Worm (Caenorhabditis elegans) whole organism, young adult: ENCODE results near the gene srd-47.

Source experiments
- B0261.1 ChIP-seq: sonication (generic microtip); optimal IDR thresholded peaks from 2 replicates; lab custom pipeline; 2016; ENCODE audit warnings: mild to moderate bottlenecking, missing genetic modification characterization, moderate library complexity, missing compliant biosample characterization
- B0336.3 ChIP-seq: fragments of 200-800 bp; sonication (Bioruptor generic); IDR thresholded peaks from 2 replicates; pipeline ENCODE4 v1.3.6; 2022; ENCODE audit warnings: missing genetic modification characterization, missing compliant biosample characterization
- C17E4.6 ChIP-seq: fragments of 200-800 bp; sonication (Bioruptor generic); IDR thresholded peaks from 2 replicates; pipeline ENCODE4 v1.3.6; 2022; ENCODE audit warnings: missing genetic modification reagents, missing genetic modification characterization, missing compliant biosample characterization
- F22D6.2 ChIP-seq: sonication (generic microtip); optimal IDR thresholded peaks from 2 replicates; lab custom pipeline; 2016; ENCODE audit warnings: mild to moderate bottlenecking, missing genetic modification characterization, missing compliant biosample characterization
- F37B4.10 ChIP-seq: fragments of 200-800 bp; sonication (Bioruptor generic); IDR thresholded peaks from 2 replicates; pipeline ENCODE4 v1.3.6; 2022; ENCODE audit warnings: missing genetic modification characterization, missing compliant biosample characterization
- F52B5.7 ChIP-seq: sonication (generic microtip); optimal IDR thresholded peaks from 2 replicates; lab custom pipeline; 2016; ENCODE audit warnings: mild to moderate bottlenecking, missing genetic modification characterization, missing compliant biosample characterization
- K12H6.12 ChIP-seq: fragments of 200-800 bp; sonication (Bioruptor generic); optimal IDR thresholded peaks from 2 replicates; lab custom pipeline; 2018; ENCODE audit warnings: mild to moderate bottlenecking, missing genetic modification characterization, missing compliant biosample characterization
- ZK185.1 ChIP-seq: sonication (generic microtip); optimal IDR thresholded peaks from 2 replicates; lab custom pipeline; 2016; ENCODE audit warnings: mild to moderate bottlenecking, missing genetic modification characterization, missing compliant biosample characterization; ENCODE audit not compliant: poor library complexity, severe bottlenecking
- atf-7 ChIP-seq: sonication (generic microtip); optimal IDR thresholded peaks from 2 replicates; lab custom pipeline; 2017; ENCODE audit warnings: mild to moderate bottlenecking, missing genetic modification characterization, missing compliant biosample characterization
- athp-1 ChIP-seq: sonication (generic microtip); optimal IDR thresholded peaks from 2 replicates; lab custom pipeline; 2017; ENCODE audit warnings: mild to moderate bottlenecking, missing genetic modification characterization, missing compliant biosample characterization
- attf-6 ChIP-seq: fragments of 200-800 bp; sonication (Bioruptor generic); IDR thresholded peaks from 2 replicates; pipeline ENCODE4 v1.3.6; 2022; ENCODE audit warnings: missing genetic modification reagents, missing genetic modification characterization, missing compliant biosample characterization
- cebp-2 ChIP-seq: fragments of 200-800 bp; sonication (Bioruptor generic); IDR thresholded peaks from 2 replicates; pipeline ENCODE4 v1.3.6; 2022; ENCODE audit warnings: missing genetic modification characterization, missing compliant biosample characterization
- die-1 ChIP-seq: sonication (generic microtip); optimal IDR thresholded peaks from 2 replicates; lab custom pipeline; 2016; ENCODE audit warnings: missing genotype, mild to moderate bottlenecking, missing genetic modification characterization, missing compliant biosample characterization
- dpff-1 ChIP-seq: sonication (generic microtip); optimal IDR thresholded peaks from 2 replicates; lab custom pipeline; 2017; ENCODE audit warnings: mild to moderate bottlenecking, missing genetic modification characterization, missing compliant biosample characterization
- dpl-1 ChIP-seq: fragments of 150-350 bp; optimal IDR thresholded peaks from 2 replicates; lab custom pipeline; 2014; ENCODE audit warnings: missing biosample characterization, missing genetic modification reagents, missing genetic modification characterization
- hlh-26 ChIP-seq: fragments of 200-800 bp; sonication (Bioruptor generic); conservative IDR thresholded peaks from 2 replicates; pipeline ENCODE4 v1.3.6; 2022; ENCODE audit warnings: missing genetic modification reagents, missing genetic modification characterization, missing compliant biosample characterization
- let-607 ChIP-seq, 2 experiments: fragments of 200-800 bp in 1 of 2; sonication (Bioruptor generic) in 1 of 2; sonication (generic microtip) in 1 of 2; optimal IDR thresholded peaks; 2 replicates each; lab custom pipeline; 2016 to 2018; ENCODE audit warnings: mild to moderate bottlenecking in 2 of 2, missing compliant biosample characterization in 2 of 2, missing genetic modification characterization in 2 of 2, moderate library complexity in 2 of 2, missing genotype in 1 of 2
- lin-35 ChIP-seq, 3 experiments: fragments of 150-350 bp in 2 of 3; sonication (generic microtip) in 1 of 3; optimal IDR thresholded peaks; 2 replicates each; lab custom pipeline; 2014 to 2018; ENCODE audit warnings: missing biosample characterization in 3 of 3, missing genetic modification characterization in 3 of 3, missing genetic modification reagents in 3 of 3
- lin-54 ChIP-seq: fragments of 200-800 bp; sonication (Bioruptor generic); optimal IDR thresholded peaks from 2 replicates; lab custom pipeline; 2018; ENCODE audit warnings: mild to moderate bottlenecking, missing genetic modification characterization, missing compliant biosample characterization
- lir-1 ChIP-seq: fragments of 200-800 bp; sonication (Bioruptor generic); conservative IDR thresholded peaks from 2 replicates; pipeline ENCODE4 v1.3.6; 2022; ENCODE audit warnings: missing genetic modification reagents, missing genetic modification characterization, missing compliant biosample characterization
- lsl-1 ChIP-seq: fragments of 200-800 bp; sonication (Bioruptor generic); optimal IDR thresholded peaks from 2 replicates; lab custom pipeline; 2018; ENCODE audit warnings: mild to moderate bottlenecking, missing genetic modification characterization, moderate library complexity, missing compliant biosample characterization
- madf-10 ChIP-seq: sonication (generic microtip); optimal IDR thresholded peaks from 2 replicates; lab custom pipeline; 2016; ENCODE audit warnings: mild to moderate bottlenecking, missing genetic modification characterization, missing compliant biosample characterization
- madf-6 ChIP-seq: fragments of 200-800 bp; sonication (Bioruptor generic); IDR thresholded peaks from 2 replicates; pipeline ENCODE4 v1.3.6; 2022; ENCODE audit warnings: missing genetic modification reagents, missing genetic modification characterization, missing compliant biosample characterization
- madf-8 ChIP-seq: fragments of 200-800 bp; sonication (Bioruptor generic); conservative IDR thresholded peaks from 2 replicates; pipeline ENCODE4 v1.3.6; 2022; ENCODE audit warnings: missing genetic modification reagents, missing genetic modification characterization, missing compliant biosample characterization
- mel-28 ChIP-seq: sonication (generic microtip); optimal IDR thresholded peaks from 2 replicates; lab custom pipeline; 2016; ENCODE audit warnings: borderline replicate concordance, mild to moderate bottlenecking, missing genetic modification characterization, missing compliant biosample characterization
- mxl-1 ChIP-seq: sonication (generic microtip); optimal IDR thresholded peaks from 2 replicates; lab custom pipeline; 2016; ENCODE audit warnings: missing genetic modification characterization, missing compliant biosample characterization
- nfya-1 ChIP-seq: sonication (generic microtip); optimal IDR thresholded peaks from 2 replicates; lab custom pipeline; 2017; ENCODE audit warnings: antibody characterized with exemption, missing compliant biosample characterization, missing genetic modification characterization, borderline replicate concordance; ENCODE audit not compliant: insufficient read depth
- nfyb-1 ChIP-seq: fragments of 200-800 bp; sonication (Bioruptor generic); IDR thresholded peaks from 2 replicates; pipeline ENCODE4 v1.3.6; 2022; ENCODE audit warnings: missing genetic modification reagents, missing genetic modification characterization, missing compliant biosample characterization
- nhr-80 ChIP-seq: sonication (generic microtip); optimal IDR thresholded peaks from 2 replicates; lab custom pipeline; 2016; ENCODE audit warnings: missing genetic modification characterization, missing compliant biosample characterization
- rpc-1 ChIP-seq, 2 experiments: fragments of 150-350 bp in 1 of 2; sonication (generic microtip) in 1 of 2; optimal IDR thresholded peaks; 2 replicates each; lab custom pipeline; 2014 to 2018; ENCODE audit warnings: missing biosample characterization in 1 of 2, missing genetic modification characterization in 1 of 2, missing genetic modification reagents in 1 of 2, missing genotype in 1 of 2
- snpc-1.1 ChIP-seq: sonication (generic microtip); optimal IDR thresholded peaks from 2 replicates; lab custom pipeline; 2017; ENCODE audit warnings: missing genetic modification characterization, mild to moderate bottlenecking, missing compliant biosample characterization, antibody characterized with exemption, moderate library complexity, missing genotype, missing genetic modification reagents; ENCODE audit not compliant: insufficient read depth
- snpc-3.4 ChIP-seq: sonication (generic microtip); optimal IDR thresholded peaks from 2 replicates; lab custom pipeline; 2017; ENCODE audit warnings: missing genetic modification characterization, mild to moderate bottlenecking, missing compliant biosample characterization, antibody characterized with exemption, moderate library complexity, missing genotype, missing genetic modification reagents
- snpc-4 ChIP-seq, 5 experiments: fragments of 150-350 bp in 1 of 5; sonication (generic microtip) in 4 of 5; optimal IDR thresholded peaks; 2 replicates each; lab custom pipeline; 2014 to 2018; ENCODE audit warnings: missing genetic modification characterization in 5 of 5, missing biosample characterization in 3 of 5, antibody characterized with exemption in 2 of 5, mild to moderate bottlenecking in 2 of 5, missing compliant biosample characterization in 2 of 5, missing genotype in 2 of 5, moderate library complexity in 2 of 5, missing genetic modification reagents in 1 of 5
- sptf-2 ChIP-seq: fragments of 200-800 bp; sonication (Bioruptor generic); optimal IDR thresholded peaks from 2 replicates; lab custom pipeline; 2018; ENCODE audit warnings: mild to moderate bottlenecking, missing genetic modification characterization, missing compliant biosample characterization
- ztf-18 ChIP-seq: sonication (generic microtip); optimal IDR thresholded peaks from 2 replicates; lab custom pipeline; 2016; ENCODE audit warnings: missing genotype, mild to moderate bottlenecking, missing genetic modification characterization, missing compliant biosample characterization
- ztf-26 ChIP-seq: sonication (generic microtip); optimal IDR thresholded peaks from 2 replicates; lab custom pipeline; 2017; ENCODE audit warnings: missing genetic modification characterization, missing compliant biosample characterization
- ztf-28 ChIP-seq: fragments of 200-800 bp; sonication (Bioruptor generic); IDR thresholded peaks from 2 replicates; pipeline ENCODE4 v1.3.6; 2022; ENCODE audit warnings: missing genetic modification reagents, missing genetic modification characterization, missing compliant biosample characterization

srd-47 gene

ce11 chrX:12347822-12348221 lies 14.4 kb downstream of the srd-47 start (continued):
- TF ChIP-seq nfya-1 (tag; lab: Kevin White, UChicago) = no peak
- TF ChIP-seq C17E4.6 (GFP tag; lab: Robert Waterston, UW) = no peak
- TF ChIP-seq nfyb-1 (GFP tag; lab: Robert Waterston, UW) = peak; percentile 73
- no peak for TF ChIP-seq madf-8 (GFP tag; lab: Robert Waterston, UW)
- TF ChIP-seq snpc-1.1 (tag; lab: Kevin White, UChicago) = no peak
- TF ChIP-seq mxl-1 = peak; percentile 40
- TF ChIP-seq snpc-3.4 (tag; lab: Kevin White, UChicago) = peak; percentile 56
- no peak for TF ChIP-seq ztf-28 (GFP tag; lab: Robert Waterston, UW)
- TF ChIP-seq dpff-1 = no peak
- TF ChIP-seq hlh-26 (GFP tag; lab: Robert Waterston, UW) = no peak
- no peak for TF ChIP-seq F22D6.2
- 0 out of 2 replicates have a peak, but pooled peaks have one; percentile 49 for TF ChIP-seq madf-6
- TF ChIP-seq lin-35 (GFP tag; optimal IDR thresholded peaks at IDR 0.05; lab: Kevin White, UChicago) = no peak
- TF ChIP-seq let-607 (tag; optimal IDR thresholded peaks at IDR 0.05; lab: Kevin White, UChicago) = peak in 1 of 2 experiments; percentile 37
- no peak for TF ChIP-seq dpl-1
- no peak for TF ChIP-seq sptf-2
- TF ChIP-seq ztf-18 (tag; lab: Kevin White, UChicago) = peak; percentile 58
- peak; percentile 54 for TF ChIP-seq athp-1 (tag; lab: Kevin White, UChicago)
- peak; percentile 71 for TF ChIP-seq attf-6 (GFP tag; lab: Robert Waterston, UW)
- TF ChIP-seq atf-7 (tag; lab: Kevin White, UChicago) = peak; percentile 58
- TF ChIP-seq snpc-4 (GFP tag; optimal IDR thresholded peaks at IDR 0.05; lab: Kevin White, UChicago) = peak; percentile 67
- peak in 2 of 4 experiments; percentile 46 to 79 for TF ChIP-seq snpc-4 (tag; optimal IDR thresholded peaks at IDR 0.05; lab: Kevin White, UChicago)
- TF ChIP-seq ztf-26 (tag; lab: Kevin White, UChicago) = peak; percentile 52
- TF ChIP-seq B0261.1 = peak; percentile 93
- peak; percentile 41 for TF ChIP-seq madf-10 (tag; lab: Kevin White, UChicago)
- TF ChIP-seq die-1 (tag; lab: Kevin White, UChicago) = peak; percentile 87
- no peak for TF ChIP-seq lsl-1 (GFP tag; lab: Kevin White, UChicago)
- TF ChIP-seq mel-28 (tag; lab: Kevin White, UChicago) = no peak
- TF ChIP-seq ZK185.1 (tag; lab: Kevin White, UChicago) = peak; percentile 71
- peak; percentile 86 for TF ChIP-seq rpc-1 (optimal IDR thresholded peaks at IDR 0.05; lab: Kevin White, UChicago)
- TF ChIP-seq rpc-1 (tag; optimal IDR thresholded peaks at IDR 0.05; lab: Kevin White, UChicago) = peak; percentile 90
- TF ChIP-seq F37B4.10 (GFP tag; lab: Robert Waterston, UW) = no peak
- no peak for TF ChIP-seq lin-54 (GFP tag; lab: Kevin White, UChicago)
- no peak for TF ChIP-seq B0336.3 (GFP tag; lab: Robert Waterston, UW)
- TF ChIP-seq cebp-2 (GFP tag; lab: Robert Waterston, UW) = 0 out of 2 replicates have a peak, but pooled peaks have one; percentile 61
- TF ChIP-seq, all 124 proteins: peak for 59

ce11 chrX:12348329-12348728 lies 14.9 kb downstream of the srd-47 start, which contains the start of gene F42F12.14:
Gene F42F12.14 (plus strand): TSS chrX:12348629.
- TF ChIP-seq F52B5.7 (tag; lab: Kevin White, UChicago) (no peak), hlh-26 (GFP tag; lab: Robert Waterston, UW) (no peak)
- TF ChIP-seq, all 124 proteins: peak for 0

- peak; percentile 21 for TF ChIP-seq nhr-80
- no peak for TF ChIP-seq K12H6.12
- TF ChIP-seq lir-1 (GFP tag; lab: Robert Waterston, UW) = no peak
Measured at ce11 chrX:12350207-12350606, 16.8 kb downstream of the srd-47 start, which contains the start of gene F42F12.3. Gene F42F12.3 (plus strand): TSS chrX:12350578.
